Fruit fly (Drosophila melanogaster): Measurements from ENCODE around the gene Dys.
A peak's percentile ranks its signal among the peaks of the same experiment; 100 is the strongest.

dm6 chr3R:19642893-19643270, 182.0 kb downstream of the Dys start:
- TF ChIP-seq so (GFP tag; IDR thresholded peaks at IDR 0.05) (no peak), CG7786 (GFP tag; optimal IDR thresholded peaks at IDR 0.05) (peak; percentile 1), ken (GFP tag; IDR thresholded peaks at IDR 0.05) (no peak), Deaf1 (tag; optimal IDR thresholded peaks at IDR 0.05) (no peak), CG30020 (tag; optimal IDR thresholded peaks at IDR 0.05) (no peak), jing (GFP tag; optimal IDR thresholded peaks at IDR 0.05) (no peak), Lpt (GFP tag; optimal IDR thresholded peaks at IDR 0.05) (no peak), ttk (GFP tag; IDR thresholded peaks at IDR 0.05) (no peak), CG1529 (GFP tag; optimal IDR thresholded peaks at IDR 0.05) (no peak), stc (GFP tag; IDR thresholded peaks at IDR 0.05) (no peak), twi (tag; optimal IDR thresholded peaks at IDR 0.05) (no peak)
